Worm (Caenorhabditis elegans) whole organism, young adult: ENCODE results near the gene srg-60.

ENCODE experiments used
- B0261.1 ChIP-seq: sonication (generic microtip); optimal IDR thresholded peaks from 2 replicates; lab custom pipeline; 2016; ENCODE audit warnings: mild to moderate bottlenecking, missing genetic modification characterization, moderate library complexity, missing compliant biosample characterization
- D2030.7 ChIP-seq: fragments of 200-800 bp; sonication (Bioruptor generic); IDR thresholded peaks from 2 replicates; pipeline ENCODE4 v1.3.6; 2022; ENCODE audit warnings: missing genetic modification reagents, missing genetic modification characterization, missing compliant biosample characterization
- F23B12.7 ChIP-seq: sonication (generic microtip); optimal IDR thresholded peaks from 2 replicates; lab custom pipeline; 2017; ENCODE audit warnings: missing genetic modification characterization, mild to moderate bottlenecking, missing compliant biosample characterization, antibody characterized with exemption, moderate library complexity; ENCODE audit not compliant: insufficient read depth
- F49E8.2 ChIP-seq: sonication (generic microtip); optimal IDR thresholded peaks from 3 replicates; lab custom pipeline; 2017; ENCODE audit warnings: missing genetic modification characterization, mild to moderate bottlenecking, missing compliant biosample characterization, antibody characterized with exemption, moderate library complexity; ENCODE audit not compliant: insufficient read depth
- F52B5.7 ChIP-seq: sonication (generic microtip); optimal IDR thresholded peaks from 2 replicates; lab custom pipeline; 2016; ENCODE audit warnings: mild to moderate bottlenecking, missing genetic modification characterization, missing compliant biosample characterization
- F57C9.4 ChIP-seq: sonication (generic microtip); optimal IDR thresholded peaks from 2 replicates; lab custom pipeline; 2017; ENCODE audit warnings: mild to moderate bottlenecking, missing genetic modification characterization, missing compliant biosample characterization
- T26A5.8 ChIP-seq: sonication (generic microtip); optimal IDR thresholded peaks from 2 replicates; lab custom pipeline; 2016; ENCODE audit warnings: missing genetic modification characterization, missing compliant biosample characterization
- Y53F4B.3 ChIP-seq: fragments of 200-800 bp; sonication (Bioruptor generic); IDR thresholded peaks from 2 replicates; pipeline ENCODE4 v1.3.6; 2022; ENCODE audit warnings: missing genetic modification reagents, missing genetic modification characterization, missing compliant biosample characterization
- aptf-2 ChIP-seq: fragments of 200-800 bp; sonication (Bioruptor generic); conservative IDR thresholded peaks from 2 replicates; pipeline ENCODE4 v1.3.6; 2022; ENCODE audit warnings: missing genetic modification reagents, missing genetic modification characterization, missing compliant biosample characterization
- athp-1 ChIP-seq: sonication (generic microtip); optimal IDR thresholded peaks from 2 replicates; lab custom pipeline; 2017; ENCODE audit warnings: mild to moderate bottlenecking, missing genetic modification characterization, missing compliant biosample characterization
- ceh-27 ChIP-seq: fragments of 200-800 bp; sonication (Bioruptor generic); optimal IDR thresholded peaks from 2 replicates; lab custom pipeline; 2018; ENCODE audit warnings: mild to moderate bottlenecking, missing genetic modification characterization, moderate library complexity, missing compliant biosample characterization
- ceh-40 ChIP-seq: fragments of 200-800 bp; sonication (Bioruptor generic); IDR thresholded peaks from 2 replicates; pipeline ENCODE4 v1.3.6; 2022; ENCODE audit warnings: missing genetic modification characterization, missing compliant biosample characterization
- ceh-58 ChIP-seq: fragments of 200-800 bp; sonication (Bioruptor generic); IDR thresholded peaks from 2 replicates; pipeline ENCODE4 v1.3.6; 2022; ENCODE audit warnings: missing genetic modification characterization, missing compliant biosample characterization
- ceh-79 ChIP-seq: sonication (generic microtip); optimal IDR thresholded peaks from 2 replicates; lab custom pipeline; 2017; ENCODE audit warnings: mild to moderate bottlenecking, missing genetic modification characterization, missing compliant biosample characterization
- ceh-91 ChIP-seq: fragments of 200-800 bp; sonication (Bioruptor generic); IDR thresholded peaks from 2 replicates; pipeline ENCODE4 v1.3.6; 2022; ENCODE audit warnings: missing genetic modification reagents, missing genetic modification characterization, missing compliant biosample characterization
- chd-7 ChIP-seq: sonication (generic microtip); optimal IDR thresholded peaks from 2 replicates; lab custom pipeline; 2016; ENCODE audit warnings: mild to moderate bottlenecking, missing genetic modification characterization, moderate library complexity, missing compliant biosample characterization
- egrh-3 ChIP-seq: fragments of 200-800 bp; sonication (Bioruptor generic); IDR thresholded peaks from 2 replicates; pipeline ENCODE4 v1.3.6; 2022; ENCODE audit warnings: missing genetic modification reagents, missing genetic modification characterization, missing compliant biosample characterization
- ets-4 ChIP-seq: fragments of 200-800 bp; sonication (Bioruptor generic); optimal IDR thresholded peaks from 2 replicates; lab custom pipeline; 2018; ENCODE audit warnings: mild to moderate bottlenecking, missing genetic modification characterization, missing compliant biosample characterization
- gei-17 ChIP-seq: fragments of 200-800 bp; sonication (Bioruptor generic); optimal IDR thresholded peaks from 2 replicates; lab custom pipeline; 2018; ENCODE audit warnings: mild to moderate bottlenecking, missing genetic modification characterization, missing compliant biosample characterization
- him-1 ChIP-seq: sonication (generic microtip); optimal IDR thresholded peaks from 2 replicates; lab custom pipeline; 2016; ENCODE audit warnings: missing genotype, missing genetic modification reagents, missing genetic modification characterization, missing compliant biosample characterization
- hlh-12 ChIP-seq: sonication (generic microtip); optimal IDR thresholded peaks from 2 replicates; lab custom pipeline; 2016; ENCODE audit warnings: missing genetic modification characterization, missing compliant biosample characterization
- hlh-26 ChIP-seq: fragments of 200-800 bp; sonication (Bioruptor generic); conservative IDR thresholded peaks from 2 replicates; pipeline ENCODE4 v1.3.6; 2022; ENCODE audit warnings: missing genetic modification reagents, missing genetic modification characterization, missing compliant biosample characterization
- hrde-1 ChIP-seq: sonication (generic microtip); optimal IDR thresholded peaks from 2 replicates; lab custom pipeline; 2016; ENCODE audit warnings: missing genetic modification characterization, mild to moderate bottlenecking, missing compliant biosample characterization, moderate library complexity, missing genotype, missing genetic modification reagents, borderline replicate concordance
- lag-1 ChIP-seq: fragments of 200-800 bp; sonication (Bioruptor generic); IDR thresholded peaks from 2 replicates; pipeline ENCODE4 v1.3.6; 2022; ENCODE audit warnings: missing genetic modification reagents, missing genetic modification characterization, missing compliant biosample characterization
- let-526 ChIP-seq: fragments of 200-800 bp; sonication (Bioruptor generic); IDR thresholded peaks from 2 replicates; pipeline ENCODE4 v1.3.6; 2022; ENCODE audit warnings: missing genetic modification reagents, missing genetic modification characterization, missing compliant biosample characterization
- let-607 ChIP-seq, 2 experiments: fragments of 200-800 bp in 1 of 2; sonication (Bioruptor generic) in 1 of 2; sonication (generic microtip) in 1 of 2; optimal IDR thresholded peaks; 2 replicates each; lab custom pipeline; 2016 to 2018; ENCODE audit warnings: mild to moderate bottlenecking in 2 of 2, missing compliant biosample characterization in 2 of 2, missing genetic modification characterization in 2 of 2, moderate library complexity in 2 of 2, missing genotype in 1 of 2
- lin-26 ChIP-seq: fragments of 200-800 bp; sonication (Bioruptor generic); IDR thresholded peaks from 2 replicates; pipeline ENCODE4 v1.3.6; 2022; ENCODE audit warnings: missing genetic modification reagents, missing genetic modification characterization, missing compliant biosample characterization
- lin-35 ChIP-seq, 3 experiments: fragments of 150-350 bp in 2 of 3; sonication (generic microtip) in 1 of 3; optimal IDR thresholded peaks; 2 replicates each; lab custom pipeline; 2014 to 2018; ENCODE audit warnings: missing biosample characterization in 3 of 3, missing genetic modification characterization in 3 of 3, missing genetic modification reagents in 3 of 3
- lir-1 ChIP-seq: fragments of 200-800 bp; sonication (Bioruptor generic); conservative IDR thresholded peaks from 2 replicates; pipeline ENCODE4 v1.3.6; 2022; ENCODE audit warnings: missing genetic modification reagents, missing genetic modification characterization, missing compliant biosample characterization
- madf-6 ChIP-seq: fragments of 200-800 bp; sonication (Bioruptor generic); IDR thresholded peaks from 2 replicates; pipeline ENCODE4 v1.3.6; 2022; ENCODE audit warnings: missing genetic modification reagents, missing genetic modification characterization, missing compliant biosample characterization
- mes-4 ChIP-seq: sonication (generic microtip); optimal IDR thresholded peaks from 2 replicates; lab custom pipeline; 2016; ENCODE audit warnings: missing genotype, missing genetic modification characterization, missing compliant biosample characterization
- mxl-1 ChIP-seq: sonication (generic microtip); optimal IDR thresholded peaks from 2 replicates; lab custom pipeline; 2016; ENCODE audit warnings: missing genetic modification characterization, missing compliant biosample characterization
- nfya-1 ChIP-seq: sonication (generic microtip); optimal IDR thresholded peaks from 2 replicates; lab custom pipeline; 2017; ENCODE audit warnings: antibody characterized with exemption, missing compliant biosample characterization, missing genetic modification characterization, borderline replicate concordance; ENCODE audit not compliant: insufficient read depth
- nhr-120 ChIP-seq: fragments of 200-800 bp; sonication (Bioruptor generic); IDR thresholded peaks from 2 replicates; pipeline ENCODE4 v1.3.6; 2022; ENCODE audit warnings: missing genetic modification characterization, missing compliant biosample characterization
- nhr-179 ChIP-seq: sonication (generic microtip); optimal IDR thresholded peaks from 2 replicates; lab custom pipeline; 2016; ENCODE audit warnings: mild to moderate bottlenecking, missing genetic modification characterization, missing compliant biosample characterization
- nhr-27 ChIP-seq: fragments of 200-800 bp; sonication (Bioruptor generic); optimal IDR thresholded peaks from 2 replicates; lab custom pipeline; 2018; ENCODE audit warnings: mild to moderate bottlenecking, missing genetic modification characterization, moderate library complexity, missing compliant biosample characterization
- nhr-80 ChIP-seq: sonication (generic microtip); optimal IDR thresholded peaks from 2 replicates; lab custom pipeline; 2016; ENCODE audit warnings: missing genetic modification characterization, missing compliant biosample characterization
- rec-8 ChIP-seq, 2 experiments: sonication (generic microtip); optimal IDR thresholded peaks; 2 replicates each; lab custom pipeline; 2016; ENCODE audit warnings: mild to moderate bottlenecking in 2 of 2, missing genetic modification characterization in 2 of 2, missing genetic modification reagents in 2 of 2, missing genotype in 2 of 2, missing biosample characterization in 1 of 2, missing compliant biosample characterization in 1 of 2, moderate library complexity in 1 of 2
- repo-1 ChIP-seq: sonication (generic microtip); optimal IDR thresholded peaks from 2 replicates; lab custom pipeline; 2017; ENCODE audit warnings: mild to moderate bottlenecking, missing genetic modification characterization, missing compliant biosample characterization
- sdz-38 ChIP-seq: sonication (generic microtip); optimal IDR thresholded peaks from 2 replicates; lab custom pipeline; 2016; ENCODE audit warnings: missing genotype, missing genetic modification characterization, missing compliant biosample characterization
- snpc-1.1 ChIP-seq: sonication (generic microtip); optimal IDR thresholded peaks from 2 replicates; lab custom pipeline; 2017; ENCODE audit warnings: missing genetic modification characterization, mild to moderate bottlenecking, missing compliant biosample characterization, antibody characterized with exemption, moderate library complexity, missing genotype, missing genetic modification reagents; ENCODE audit not compliant: insufficient read depth
- snpc-4 ChIP-seq, 5 experiments: fragments of 150-350 bp in 1 of 5; sonication (generic microtip) in 4 of 5; optimal IDR thresholded peaks; 2 replicates each; lab custom pipeline; 2014 to 2018; ENCODE audit warnings: missing genetic modification characterization in 5 of 5, missing biosample characterization in 3 of 5, antibody characterized with exemption in 2 of 5, mild to moderate bottlenecking in 2 of 5, missing compliant biosample characterization in 2 of 5, missing genotype in 2 of 5, moderate library complexity in 2 of 5, missing genetic modification reagents in 1 of 5
- tbp1 ChIP-seq: fragments of 200-800 bp; sonication (Bioruptor generic); optimal IDR thresholded peaks from 2 replicates; lab custom pipeline; 2018; ENCODE audit warnings: mild to moderate bottlenecking, missing genetic modification characterization, missing compliant biosample characterization
- tbx-9 ChIP-seq: sonication (generic microtip); optimal IDR thresholded peaks from 2 replicates; lab custom pipeline; 2016; ENCODE audit warnings: borderline replicate concordance, missing genetic modification characterization, inconsistent platforms, missing compliant biosample characterization
- unc-62 ChIP-seq: fragments of 150-350 bp; optimal IDR thresholded peaks from 2 replicates; lab custom pipeline; 2014; ENCODE audit warnings: missing biosample characterization, missing genetic modification reagents, missing genetic modification characterization
- ztf-22 ChIP-seq: fragments of 200-800 bp; sonication (Bioruptor generic); optimal IDR thresholded peaks from 2 replicates; lab custom pipeline; 2018; ENCODE audit warnings: mild to moderate bottlenecking, missing genetic modification characterization, moderate library complexity, missing compliant biosample characterization
- ztf-25 ChIP-seq: fragments of 200-800 bp; sonication (Bioruptor generic); IDR thresholded peaks from 2 replicates; pipeline ENCODE4 v1.3.6; 2022; ENCODE audit warnings: missing genetic modification reagents, missing genetic modification characterization, missing compliant biosample characterization

Gene srg-60

DNA sequence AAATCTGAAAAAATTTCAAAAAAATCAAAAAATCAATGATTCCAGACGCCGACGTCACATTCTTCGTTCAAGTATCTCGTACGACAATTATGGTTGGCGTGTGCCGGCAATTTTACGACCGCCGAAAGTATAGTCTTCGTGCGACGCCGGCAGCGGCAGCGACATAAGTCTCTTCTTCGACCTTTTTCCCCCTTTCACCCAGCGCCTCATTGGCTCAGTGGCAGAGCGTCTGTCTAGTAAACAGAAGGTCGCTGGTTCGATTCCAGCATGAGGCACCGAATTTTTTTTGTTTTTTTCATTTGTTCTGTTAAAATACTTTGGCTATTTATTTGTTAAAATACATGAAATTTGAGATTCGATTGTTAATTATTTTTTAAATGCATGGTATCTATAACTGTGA, 48.6 kb downstream of the srg-60 start (continued):
- TF ChIP-seq Y53F4B.3 (GFP tag; lab: Robert Waterston, UW), result no peak
- TF ChIP-seq nhr-80 (tag; lab: Kevin White, UChicago), result peak; percentile 14
- peak; percentile 81 for TF ChIP-seq D2030.7 (GFP tag; lab: Robert Waterston, UW)
- TF ChIP-seq repo-1, result peak; percentile 3
- peak; percentile 84 for TF ChIP-seq lin-26 (GFP tag; lab: Robert Waterston, UW)
- peak; percentile 53 for TF ChIP-seq snpc-1.1 (tag; lab: Kevin White, UChicago)
- no peak for TF ChIP-seq let-526 (GFP tag; lab: Robert Waterston, UW)
- TF ChIP-seq mes-4 (tag; lab: Kevin White, UChicago), result no peak
- no peak for TF ChIP-seq aptf-2 (GFP tag; lab: Robert Waterston, UW)
- TF ChIP-seq tbx-9, result no peak
- TF ChIP-seq ztf-25 (GFP tag; lab: Robert Waterston, UW), result peak; percentile 20; the same call in 1 of the 2 replicates
- no peak for TF ChIP-seq sdz-38
- TF ChIP-seq let-607 (tag; optimal IDR thresholded peaks at IDR 0.05; lab: Kevin White, UChicago), result no peak
- peak; percentile 34 for TF ChIP-seq athp-1 (tag; lab: Kevin White, UChicago)
- peak; percentile 55 for TF ChIP-seq egrh-3 (GFP tag; lab: Robert Waterston, UW)
- no peak for TF ChIP-seq hlh-12 (tag; lab: Kevin White, UChicago)
- no peak for TF ChIP-seq nhr-27 (tag; lab: Kevin White, UChicago)
- TF ChIP-seq snpc-4 (GFP tag; optimal IDR thresholded peaks at IDR 0.05; lab: Kevin White, UChicago), result no peak
- TF ChIP-seq snpc-4 (tag; optimal IDR thresholded peaks at IDR 0.05; lab: Kevin White, UChicago), result peak in 2 of 4 experiments; percentile 4 to 60
- TF ChIP-seq B0261.1 (tag; lab: Kevin White, UChicago), result peak; percentile 77
- TF ChIP-seq hrde-1, result no peak
- peak; percentile 8 for TF ChIP-seq chd-7 (tag; lab: Kevin White, UChicago)
- TF ChIP-seq nfya-1 (tag; lab: Kevin White, UChicago), result no peak
- no peak for TF ChIP-seq lir-1 (GFP tag; lab: Robert Waterston, UW)
- no peak for TF ChIP-seq ztf-22 (GFP tag; lab: Kevin White, UChicago)
- TF ChIP-seq ets-4 (GFP tag; lab: Kevin White, UChicago), result no peak
- TF ChIP-seq nhr-179 (tag; lab: Kevin White, UChicago), result no peak
- no peak for TF ChIP-seq lag-1 (GFP tag; lab: Robert Waterston, UW)
- TF ChIP-seq him-1, result peak; percentile 5
- TF ChIP-seq T26A5.8 (tag; lab: Kevin White, UChicago), result no peak
- peak; percentile 65 for TF ChIP-seq F49E8.2 (tag; lab: Kevin White, UChicago)
- TF ChIP-seq rec-8 (tag; optimal IDR thresholded peaks at IDR 0.05; lab: Kevin White, UChicago), result peak; percentile 6 to 37
- no peak for TF ChIP-seq mxl-1
- TF ChIP-seq F23B12.7 (tag; lab: Kevin White, UChicago), result peak; percentile 35
- TF ChIP-seq ceh-58 (GFP tag; lab: Robert Waterston, UW), result no peak
- no peak for TF ChIP-seq gei-17
- TF ChIP-seq unc-62 (GFP tag; lab: Kevin White, UChicago), result no peak
- peak; percentile 29; the same call in 1 of the 2 replicates for TF ChIP-seq ceh-40 (GFP tag; lab: Robert Waterston, UW)
- peak in 1 of 3 experiments; percentile 4 for TF ChIP-seq lin-35 (GFP tag; optimal IDR thresholded peaks at IDR 0.05; lab: Kevin White, UChicago)
- TF ChIP-seq ceh-79 (tag; lab: Kevin White, UChicago), result no peak
- peak; percentile 62 for TF ChIP-seq ceh-27 (GFP tag; lab: Kevin White, UChicago)
- no peak for TF ChIP-seq F52B5.7 (tag; lab: Kevin White, UChicago)
- TF ChIP-seq F57C9.4 (tag; lab: Kevin White, UChicago), result no peak
- no peak for TF ChIP-seq nhr-120 (GFP tag; lab: Robert Waterston, UW)
- TF ChIP-seq tbp1 (GFP tag; lab: Kevin White, UChicago), result peak; percentile 94
- TF ChIP-seq hlh-26 (GFP tag; lab: Robert Waterston, UW), result no peak
- peak; percentile 60; the same call in 1 of the 2 replicates for TF ChIP-seq madf-6 (GFP tag; lab: Robert Waterston, UW)
- no peak for TF ChIP-seq ceh-91
